Fruit fly (Drosophila melanogaster) whole organism, adult: ENCODE results near the gene Hph.

Source experiments
- CG11617 ChIP-seq: fragments of 200-800 bp; sonication (Bioruptor generic); optimal IDR thresholded peaks from 2 replicates; lab custom pipeline; 2017; ENCODE audit warnings: mild to moderate bottlenecking, missing biosample characterization, missing genetic modification reagents, missing genetic modification characterization
- CG12768 ChIP-seq: fragments of 200-800 bp; sonication (Bioruptor generic); optimal IDR thresholded peaks from 2 replicates; lab custom pipeline; 2017; ENCODE audit warnings: missing biosample characterization, missing genetic modification characterization, mild to moderate bottlenecking, moderate library complexity, missing genetic modification reagents
- CG14711 ChIP-seq: fragments of 200-800 bp; sonication (Bioruptor generic); optimal IDR thresholded peaks from 2 replicates; lab custom pipeline; 2018; ENCODE audit warnings: missing biosample characterization, mild to moderate bottlenecking, missing genetic modification characterization, moderate library complexity
- CG1620 ChIP-seq: fragments of 200-800 bp; sonication (Bioruptor generic); optimal IDR thresholded peaks from 2 replicates; lab custom pipeline; 2016; ENCODE audit warnings: missing biosample characterization, missing genetic modification characterization
- CG33017 ChIP-seq: fragments of 200-800 bp; sonication (Bioruptor generic); optimal IDR thresholded peaks from 2 replicates; lab custom pipeline; 2018; ENCODE audit warnings: missing biosample characterization, mild to moderate bottlenecking, missing genetic modification characterization, moderate library complexity
- CG5204 ChIP-seq: fragments of 200-800 bp; sonication (Bioruptor generic); optimal IDR thresholded peaks from 2 replicates; lab custom pipeline; 2016; ENCODE audit warnings: missing biosample characterization, missing genetic modification characterization
- CG7045 ChIP-seq: fragments of 200-800 bp; sonication (Bioruptor generic); optimal IDR thresholded peaks from 2 replicates; lab custom pipeline; 2017; ENCODE audit warnings: missing biosample characterization, mild to moderate bottlenecking, missing genetic modification characterization
- CG7101 ChIP-seq: fragments of 200-800 bp; sonication (Bioruptor generic); optimal IDR thresholded peaks from 2 replicates; lab custom pipeline; 2018; ENCODE audit warnings: missing biosample characterization, mild to moderate bottlenecking, missing genetic modification characterization, moderate library complexity
- Clk ChIP-seq: fragments of 200-800 bp; sonication (Bioruptor generic); optimal IDR thresholded peaks from 2 replicates; lab custom pipeline; 2017; ENCODE audit warnings: missing biosample characterization, missing genetic modification characterization
- Crg-1 ChIP-seq: fragments of 200-800 bp; sonication (Bioruptor generic); optimal IDR thresholded peaks from 2 replicates; lab custom pipeline; 2016; ENCODE audit warnings: missing biosample characterization, missing genetic modification characterization
- Hr96 ChIP-seq: fragments of 200-800 bp; sonication (Bioruptor generic); optimal IDR thresholded peaks from 2 replicates; lab custom pipeline; 2016; ENCODE audit warnings: missing biosample characterization, missing genetic modification characterization
- Mnt ChIP-seq: fragments of 200-800 bp; sonication (Bioruptor generic); optimal IDR thresholded peaks from 2 replicates; lab custom pipeline; 2016; ENCODE audit warnings: missing biosample characterization, mild to moderate bottlenecking, missing genetic modification characterization
- bab1 ChIP-seq: fragments of 200-800 bp; sonication (Bioruptor generic); optimal IDR thresholded peaks from 3 replicates; lab custom pipeline; 2019; ENCODE audit warnings: missing biosample characterization, mild to moderate bottlenecking, missing genetic modification characterization, moderate library complexity
- cic ChIP-seq: fragments of 200-800 bp; sonication (Bioruptor generic); optimal IDR thresholded peaks from 2 replicates; lab custom pipeline; 2017; ENCODE audit warnings: missing biosample characterization, mild to moderate bottlenecking, missing genetic modification characterization, moderate library complexity
- cnc ChIP-seq, 2 experiments: fragments of >200 bp; optimal IDR thresholded peaks; 2 replicates each; lab custom pipeline; 2017
- kay ChIP-seq: fragments of 200-800 bp; sonication (Bioruptor generic); peaks from one replicate; lab custom pipeline; 2016; ENCODE audit warnings: missing biosample characterization, missing genetic modification characterization, borderline replicate concordance
- ovo ChIP-seq: fragments of 200-800 bp; sonication (Bioruptor generic); optimal IDR thresholded peaks from 2 replicates; lab custom pipeline; 2016; ENCODE audit warnings: missing biosample characterization, missing genetic modification characterization
- pad ChIP-seq: fragments of 200-800 bp; sonication (Bioruptor generic); optimal IDR thresholded peaks from 3 replicates; lab custom pipeline; 2017; ENCODE audit warnings: missing biosample characterization, missing genetic modification characterization, mild to moderate bottlenecking, moderate library complexity, missing genetic modification reagents
- tj ChIP-seq: fragments of 200-800 bp; sonication (Bioruptor generic); optimal IDR thresholded peaks from 3 replicates; lab custom pipeline; 2017; ENCODE audit warnings: missing biosample characterization, mild to moderate bottlenecking, missing genetic modification characterization, moderate library complexity
- toe ChIP-seq: fragments of 200-800 bp; sonication (Bioruptor generic); optimal IDR thresholded peaks from 2 replicates; lab custom pipeline; 2016; ENCODE audit warnings: missing biosample characterization, missing genetic modification characterization

Gene Hph

dm6 chr3R:5282755-5283359 is 26.0 kb downstream of the Hph start:
- TF ChIP-seq Hr96 (GFP tag; lab: Kevin White, UChicago) (peak; percentile 26), CG14711 (tag; lab: Kevin White, UChicago) (no peak), Mnt (GFP tag; lab: Kevin White, UChicago) (peak; percentile 8), CG7045 (GFP tag; lab: Kevin White, UChicago) (peak; percentile 19)

- peak; percentile 68 for TF ChIP-seq tj (GFP tag; lab: Kevin White, UChicago)
- TF ChIP-seq CG33017, result peak; percentile 83
- peak; percentile 63 for TF ChIP-seq Mnt (GFP tag; lab: Kevin White, UChicago)
- TF ChIP-seq bab1 (GFP tag; lab: Kevin White, UChicago), result peak; percentile 45
- peak; percentile 76 for TF ChIP-seq kay (GFP tag; lab: Kevin White, UChicago)
- no peak for TF ChIP-seq cnc (optimal IDR thresholded peaks at IDR 0.05; lab: Kevin White, UChicago)
- peak; percentile 59 for TF ChIP-seq CG14711 (tag; lab: Kevin White, UChicago)
- TF ChIP-seq CG12768 (GFP tag; lab: Kevin White, UChicago), result peak; percentile 89
- TF ChIP-seq ovo, result peak; percentile 43
- peak; percentile 92 for TF ChIP-seq CG5204 (GFP tag; lab: Kevin White, UChicago)
- peak; percentile 52 for TF ChIP-seq cic (GFP tag; lab: Kevin White, UChicago)
- TF ChIP-seq pad (GFP tag; lab: Kevin White, UChicago), result peak; percentile 61
- TF ChIP-seq CG11617 (GFP tag; lab: Kevin White, UChicago), result peak; percentile 86
- peak; percentile 45 for TF ChIP-seq CG1620 (GFP tag; lab: Kevin White, UChicago)
- peak; percentile 70 for TF ChIP-seq Clk (GFP tag; lab: Kevin White, UChicago)
- TF ChIP-seq CG7045 (GFP tag; lab: Kevin White, UChicago), result peak; percentile 91
- peak; percentile 75 for TF ChIP-seq CG7101 (tag; lab: Kevin White, UChicago)
- peak; percentile 76 for TF ChIP-seq toe (GFP tag; lab: Kevin White, UChicago)
- peak; percentile 81 for TF ChIP-seq Hr96 (GFP tag; lab: Kevin White, UChicago)
- TF ChIP-seq Crg-1 (GFP tag; lab: Kevin White, UChicago), result peak; percentile 56
Measured at dm6 chr3R:5283360-5283963, 26.6 kb downstream of the Hph start.

- TF ChIP-seq Mnt (GFP tag; lab: Kevin White, UChicago) (no peak), tj (GFP tag; lab: Kevin White, UChicago) (no peak), Hr96 (GFP tag; lab: Kevin White, UChicago) (no peak), cnc (optimal IDR thresholded peaks at IDR 0.05; lab: Kevin White, UChicago) (no peak), bab1 (GFP tag; lab: Kevin White, UChicago) (no peak), CG12768 (GFP tag; lab: Kevin White, UChicago) (no peak), CG11617 (GFP tag; lab: Kevin White, UChicago) (no peak), kay (GFP tag; lab: Kevin White, UChicago) (no peak)
Measured at dm6 chr3R:5285937-5286336, 29.1 kb downstream of the Hph start.

- TF ChIP-seq toe (GFP tag; lab: Kevin White, UChicago) (no peak), Crg-1 (GFP tag; lab: Kevin White, UChicago) (no peak), cic (GFP tag; lab: Kevin White, UChicago) (peak; percentile 36), CG5204 (GFP tag; lab: Kevin White, UChicago) (no peak), ovo (no peak), CG14711 (tag; lab: Kevin White, UChicago) (no peak), Mnt (GFP tag; lab: Kevin White, UChicago) (no peak)
Measured at dm6 chr3R:5286918-5287636, 30.2 kb downstream of the Hph start.

dm6 chr3R:5287965-5288364 is 31.1 kb downstream of the Hph start:
- TF ChIP-seq tj (GFP tag; lab: Kevin White, UChicago), result no peak
- no peak for TF ChIP-seq Mnt (GFP tag; lab: Kevin White, UChicago)
- no peak for TF ChIP-seq cic (GFP tag; lab: Kevin White, UChicago)
- TF ChIP-seq CG5204 (GFP tag; lab: Kevin White, UChicago), result no peak
- TF ChIP-seq CG11617 (GFP tag; lab: Kevin White, UChicago), result no peak
- no peak for TF ChIP-seq CG12768 (GFP tag; lab: Kevin White, UChicago)
- no peak for TF ChIP-seq CG1620 (GFP tag; lab: Kevin White, UChicago)
- TF ChIP-seq CG7101 (tag; lab: Kevin White, UChicago), result no peak
- no peak for TF ChIP-seq cnc (optimal IDR thresholded peaks at IDR 0.05; lab: Kevin White, UChicago)
- no peak for TF ChIP-seq CG7045 (GFP tag; lab: Kevin White, UChicago)
- TF ChIP-seq ovo, result no peak
- no peak for TF ChIP-seq pad (GFP tag; lab: Kevin White, UChicago)
- no peak for TF ChIP-seq CG14711 (tag; lab: Kevin White, UChicago)

- TF ChIP-seq Clk (GFP tag; lab: Kevin White, UChicago), result no peak
- TF ChIP-seq tj (GFP tag; lab: Kevin White, UChicago), result no peak
- TF ChIP-seq cnc (optimal IDR thresholded peaks at IDR 0.05; lab: Kevin White, UChicago), result no peak
- no peak for TF ChIP-seq CG7101 (tag; lab: Kevin White, UChicago)
- TF ChIP-seq Hr96 (GFP tag; lab: Kevin White, UChicago), result no peak
- TF ChIP-seq CG11617 (GFP tag; lab: Kevin White, UChicago), result no peak
- no peak for TF ChIP-seq Mnt (GFP tag; lab: Kevin White, UChicago)
- no peak for TF ChIP-seq CG7045 (GFP tag; lab: Kevin White, UChicago)
- no peak for TF ChIP-seq CG1620 (GFP tag; lab: Kevin White, UChicago)
- TF ChIP-seq kay (GFP tag; lab: Kevin White, UChicago), result no peak
- no peak for TF ChIP-seq cic (GFP tag; lab: Kevin White, UChicago)
- TF ChIP-seq Crg-1 (GFP tag; lab: Kevin White, UChicago), result no peak
- no peak for TF ChIP-seq pad (GFP tag; lab: Kevin White, UChicago)
- no peak for TF ChIP-seq CG5204 (GFP tag; lab: Kevin White, UChicago)
- TF ChIP-seq bab1 (GFP tag; lab: Kevin White, UChicago), result no peak
- TF ChIP-seq CG12768 (GFP tag; lab: Kevin White, UChicago), result no peak
- no peak for TF ChIP-seq CG14711 (tag; lab: Kevin White, UChicago)
- no peak for TF ChIP-seq CG33017
- TF ChIP-seq toe (GFP tag; lab: Kevin White, UChicago), result no peak
- TF ChIP-seq ovo, result no peak
Measured at dm6 chr3R:5290738-5291137, 33.9 kb downstream of the Hph start.
